Worm (Caenorhabditis elegans) whole organism, L3 larva: ENCODE measurements around the gene M05D6.5.

Experiments
- R02D3.7 ChIP-seq: fragments of 150-350 bp; optimal IDR thresholded peaks from 2 replicates; lab custom pipeline; 2014; ENCODE audit warnings: missing biosample characterization, missing genetic modification characterization
- ZK546.5 ChIP-seq: sonication (generic microtip); optimal IDR thresholded peaks from 2 replicates; lab custom pipeline; 2017; ENCODE audit warnings: missing biosample characterization, missing genetic modification characterization
- aly-2 ChIP-seq: fragments of 150-350 bp; optimal IDR thresholded peaks from 2 replicates; lab custom pipeline; 2014; ENCODE audit warnings: missing biosample characterization, missing genetic modification characterization
- ama-1 ChIP-seq: fragments of 150-350 bp; optimal IDR thresholded peaks from 2 replicates; lab custom pipeline; 2018
- ceh-16 ChIP-seq: sonication (generic microtip); optimal IDR thresholded peaks from 2 replicates; lab custom pipeline; 2017; ENCODE audit warnings: missing biosample characterization, missing genetic modification characterization
- ceh-28 ChIP-seq: fragments of 150-350 bp; optimal IDR thresholded peaks from 2 replicates; lab custom pipeline; 2014; ENCODE audit warnings: missing biosample characterization, missing genetic modification reagents, missing genetic modification characterization
- ceh-82 ChIP-seq: fragments of 150-350 bp; optimal IDR thresholded peaks from 2 replicates; lab custom pipeline; 2014; ENCODE audit warnings: missing biosample characterization, missing genetic modification characterization
- ceh-9 ChIP-seq: sonication (generic microtip); optimal IDR thresholded peaks from 2 replicates; lab custom pipeline; 2018; ENCODE audit warnings: missing biosample characterization, missing genetic modification characterization
- daf-12 ChIP-seq: fragments of 150-350 bp; optimal IDR thresholded peaks from 2 replicates; lab custom pipeline; 2014; ENCODE audit warnings: missing biosample characterization, missing genetic modification reagents, missing genetic modification characterization
- egl-27 ChIP-seq: sonication (generic microtip); optimal IDR thresholded peaks from 4 replicates; lab custom pipeline; 2017; ENCODE audit warnings: missing biosample characterization, missing genetic modification reagents, missing genetic modification characterization
- egl-5 ChIP-seq: fragments of 150-350 bp; optimal IDR thresholded peaks from 2 replicates; lab custom pipeline; 2017; ENCODE audit warnings: missing biosample characterization, missing genetic modification reagents, missing genetic modification characterization, inconsistent platforms
- elt-1 ChIP-seq: fragments of 150-350 bp; optimal IDR thresholded peaks from 2 replicates; lab custom pipeline; 2014; ENCODE audit warnings: missing biosample characterization, missing genetic modification characterization
- elt-2 ChIP-seq: sonication (generic microtip); optimal IDR thresholded peaks from 2 replicates; lab custom pipeline; 2016; ENCODE audit warnings: missing genetic modification reagents, mild to moderate bottlenecking, missing genetic modification characterization, missing compliant biosample characterization
- elt-3 ChIP-seq, 3 experiments: fragments of 150-350 bp in 1 of 3; sonication (generic microtip) in 2 of 3; optimal IDR thresholded peaks; 2 replicates in 2 of 3; 4 replicates in 1 of 3; lab custom pipeline; 2014 to 2017; ENCODE audit warnings: missing biosample characterization in 3 of 3, missing genetic modification characterization in 3 of 3
- eor-1 ChIP-seq, 2 experiments: fragments of 150-350 bp; optimal IDR thresholded peaks; 2 replicates each; lab custom pipeline; 2014 to 2018; ENCODE audit warnings: missing biosample characterization in 2 of 2, missing genetic modification characterization in 2 of 2
- fkh-10 ChIP-seq: sonication (generic microtip); optimal IDR thresholded peaks from 2 replicates; lab custom pipeline; 2017; ENCODE audit warnings: missing biosample characterization, missing genetic modification reagents, missing genetic modification characterization
- fkh-2 ChIP-seq: fragments of 150-350 bp; optimal IDR thresholded peaks from 2 replicates; lab custom pipeline; 2014; ENCODE audit warnings: missing biosample characterization, missing genetic modification reagents, missing genetic modification characterization
- fos-1 ChIP-seq: fragments of 150-350 bp; optimal IDR thresholded peaks from 2 replicates; lab custom pipeline; 2014; ENCODE audit warnings: missing biosample characterization, missing genetic modification characterization
- hmg-11 ChIP-seq: sonication (generic microtip); optimal IDR thresholded peaks from 2 replicates; lab custom pipeline; 2016; ENCODE audit warnings: missing genetic modification characterization, missing compliant biosample characterization
- jun-1 ChIP-seq: fragments of 150-350 bp; optimal IDR thresholded peaks from 2 replicates; lab custom pipeline; 2014; ENCODE audit warnings: missing biosample characterization, missing genetic modification reagents, missing genetic modification characterization
- lin-15B ChIP-seq: fragments of 150-350 bp; optimal IDR thresholded peaks from 2 replicates; lab custom pipeline; 2014; ENCODE audit warnings: missing biosample characterization, missing genetic modification characterization
- lin-39 ChIP-seq: fragments of 150-350 bp; optimal IDR thresholded peaks from 2 replicates; lab custom pipeline; 2018; ENCODE audit warnings: missing biosample characterization, missing genetic modification reagents, missing genetic modification characterization
- lsy-12 ChIP-seq: sonication (generic microtip); optimal IDR thresholded peaks from 2 replicates; lab custom pipeline; 2016; ENCODE audit warnings: mild to moderate bottlenecking, missing genetic modification characterization, missing compliant biosample characterization
- mdl-1 ChIP-seq: fragments of 150-350 bp; optimal IDR thresholded peaks from 2 replicates; lab custom pipeline; 2014; ENCODE audit warnings: missing biosample characterization, missing genetic modification characterization
- mml-1 ChIP-seq: fragments of 150-350 bp; sonication (generic microtip); optimal IDR thresholded peaks from 3 replicates; lab custom pipeline; 2014; ENCODE audit warnings: missing biosample characterization, missing genetic modification characterization
- nfya-1 ChIP-seq: sonication (generic microtip); optimal IDR thresholded peaks from 2 replicates; lab custom pipeline; 2017; ENCODE audit warnings: missing genetic modification characterization, mild to moderate bottlenecking, missing compliant biosample characterization, antibody characterized with exemption, moderate library complexity; ENCODE audit not compliant: insufficient read depth
- nhr-11 ChIP-seq: fragments of 150-350 bp; optimal IDR thresholded peaks from 2 replicates; lab custom pipeline; 2014; ENCODE audit warnings: missing biosample characterization, missing genetic modification characterization
- nhr-12 ChIP-seq: fragments of 150-350 bp; optimal IDR thresholded peaks from 2 replicates; lab custom pipeline; 2014; ENCODE audit warnings: missing biosample characterization, missing genetic modification characterization
- nhr-23 ChIP-seq: fragments of 150-350 bp; optimal IDR thresholded peaks from 2 replicates; lab custom pipeline; 2014; ENCODE audit warnings: missing biosample characterization, missing genetic modification reagents, missing genetic modification characterization
- nhr-237 ChIP-seq: fragments of 150-350 bp; optimal IDR thresholded peaks from 2 replicates; lab custom pipeline; 2014; ENCODE audit warnings: missing biosample characterization, missing genetic modification characterization
- nhr-25 ChIP-seq: sonication (generic microtip); optimal IDR thresholded peaks from 2 replicates; lab custom pipeline; 2017; ENCODE audit warnings: missing biosample characterization, missing genetic modification characterization
- nhr-28 ChIP-seq: fragments of 150-350 bp; optimal IDR thresholded peaks from 2 replicates; lab custom pipeline; 2014; ENCODE audit warnings: missing biosample characterization, missing genetic modification characterization
- nhr-43 ChIP-seq: sonication (generic microtip); optimal IDR thresholded peaks from 2 replicates; lab custom pipeline; 2016; ENCODE audit warnings: mild to moderate bottlenecking, missing genetic modification characterization, missing compliant biosample characterization; ENCODE audit not compliant: poor library complexity, severe bottlenecking
- nhr-67 ChIP-seq: fragments of 150-350 bp; optimal IDR thresholded peaks from 2 replicates; lab custom pipeline; 2014; ENCODE audit warnings: missing biosample characterization, missing genetic modification characterization
- nhr-76 ChIP-seq: fragments of 150-350 bp; sonication (generic microtip); optimal IDR thresholded peaks from 5 replicates; lab custom pipeline; 2014; ENCODE audit warnings: missing biosample characterization, missing genetic modification characterization
- nhr-77 ChIP-seq: fragments of 150-350 bp; optimal IDR thresholded peaks from 2 replicates; lab custom pipeline; 2014; ENCODE audit warnings: missing biosample characterization, missing genetic modification characterization
- pha-4 ChIP-seq: fragments of 150-350 bp; optimal IDR thresholded peaks from 2 replicates; lab custom pipeline; 2014; ENCODE audit warnings: missing biosample characterization, missing genetic modification reagents, missing genetic modification characterization
- pqm-1 ChIP-seq: fragments of 150-350 bp; optimal IDR thresholded peaks from 2 replicates; lab custom pipeline; 2017; ENCODE audit warnings: missing biosample characterization, missing genetic modification characterization, inconsistent platforms
- sea-2 ChIP-seq: fragments of 150-350 bp; sonication (generic microtip); optimal IDR thresholded peaks from 4 replicates; lab custom pipeline; 2014; ENCODE audit warnings: missing biosample characterization, missing genetic modification reagents, missing genetic modification characterization
- skn-1 ChIP-seq: fragments of 150-350 bp; optimal IDR thresholded peaks from 2 replicates; lab custom pipeline; 2014; ENCODE audit warnings: missing biosample characterization, missing genetic modification characterization
- tbx-2 ChIP-seq: sonication (generic microtip); optimal IDR thresholded peaks from 2 replicates; lab custom pipeline; 2016; ENCODE audit warnings: mild to moderate bottlenecking, missing genetic modification characterization, missing compliant biosample characterization
- unc-39 ChIP-seq: sonication (generic microtip); optimal IDR thresholded peaks from 4 replicates; lab custom pipeline; 2017; ENCODE audit warnings: missing biosample characterization, missing genetic modification characterization
- unc-62 ChIP-seq: fragments of 150-350 bp; sonication (generic microtip); optimal IDR thresholded peaks from 4 replicates; lab custom pipeline; 2014; ENCODE audit warnings: missing biosample characterization, missing genetic modification reagents, missing genetic modification characterization
- zag-1 ChIP-seq: fragments of 150-350 bp; optimal IDR thresholded peaks from 2 replicates; lab custom pipeline; 2014; ENCODE audit warnings: missing biosample characterization, missing genetic modification characterization
- ztf-11 ChIP-seq: fragments of 150-350 bp; optimal IDR thresholded peaks from 2 replicates; lab custom pipeline; 2014; ENCODE audit warnings: missing biosample characterization, missing genetic modification characterization
- ztf-4 ChIP-seq: fragments of 150-350 bp; optimal IDR thresholded peaks from 2 replicates; lab custom pipeline; 2014; ENCODE audit warnings: missing biosample characterization, missing genetic modification characterization

M05D6.5 gene

ce11 chrII:8464448-8464898 is 17.5 kb downstream of the M05D6.5 start, which contains the start of gene fars-3:
Gene fars-3, plus strand, starts transcription at chrII:8464848.
- TF ChIP-seq pqm-1 (no peak), skn-1 (no peak), nhr-28 (tag; lab: Kevin White, UChicago) (no peak), pha-4 (peak; percentile 56), nhr-23 (tag; lab: Kevin White, UChicago) (peak; percentile 52), mml-1 (tag; lab: Kevin White, UChicago) (no peak), lsy-12 (tag; lab: Kevin White, UChicago) (no peak), nhr-43 (tag; lab: Kevin White, UChicago) (peak; percentile 6), egl-27 (tag; lab: Kevin White, UChicago) (no peak), ztf-11 (tag; lab: Kevin White, UChicago) (no peak), elt-3 (tag; optimal IDR thresholded peaks at IDR 0.05; lab: Kevin White, UChicago) (no peak), nhr-67 (tag; lab: Kevin White, UChicago) (no peak), lin-39 (no peak), ztf-4 (tag; lab: Kevin White, UChicago) (no peak), nfya-1 (tag; lab: Kevin White, UChicago) (no peak), ceh-28 (tag; lab: Kevin White, UChicago) (no peak), eor-1 (tag; optimal IDR thresholded peaks at IDR 0.05; lab: Kevin White, UChicago) (no peak), unc-62 (GFP tag; lab: Kevin White, UChicago) (no peak), tbx-2 (no peak), nhr-12 (tag; lab: Kevin White, UChicago) (no peak), fkh-10 (GFP tag; lab: Kevin White, UChicago) (no peak), zag-1 (tag; lab: Kevin White, UChicago) (no peak), nhr-237 (no peak), hmg-11 (tag; lab: Kevin White, UChicago) (no peak), R02D3.7 (tag; lab: Kevin White, UChicago) (no peak), lin-15B (tag; lab: Kevin White, UChicago) (peak; percentile 8), ceh-82 (tag; lab: Kevin White, UChicago) (no peak), ama-1 (lab: Kevin White, UChicago) (no peak), nhr-11 (tag; lab: Kevin White, UChicago) (no peak), nhr-76 (no peak), sea-2 (GFP tag; lab: Kevin White, UChicago) (no peak), elt-2 (peak; percentile 22), ceh-16 (tag; lab: Kevin White, UChicago) (no peak), jun-1 (no peak), nhr-77 (no peak), fos-1 (no peak), elt-1 (no peak), mdl-1 (no peak), fkh-2 (tag; lab: Kevin White, UChicago) (no peak), nhr-25 (tag; lab: Kevin White, UChicago) (no peak), ceh-9 (tag; lab: Kevin White, UChicago) (no peak), egl-5 (tag; lab: Kevin White, UChicago) (no peak), daf-12 (tag; lab: Kevin White, UChicago) (no peak)

ce11 chrII:8457438-8457837 is 24.6 kb downstream of the M05D6.5 start, which contains the start of gene zyg-9:
Gene zyg-9, plus strand, starts transcription at chrII:8457818.
- TF ChIP-seq lin-39: peak; percentile 54
- no peak for TF ChIP-seq nhr-28 (tag; lab: Kevin White, UChicago)
- TF ChIP-seq nhr-76: no peak
- TF ChIP-seq R02D3.7 (tag; lab: Kevin White, UChicago): no peak
- TF ChIP-seq nhr-237: no peak
- peak; percentile 14 for TF ChIP-seq nhr-23 (tag; lab: Kevin White, UChicago)
- no peak for TF ChIP-seq elt-1
- no peak for TF ChIP-seq ztf-4 (tag; lab: Kevin White, UChicago)
- TF ChIP-seq unc-62 (GFP tag; lab: Kevin White, UChicago): no peak
- no peak for TF ChIP-seq eor-1 (tag; optimal IDR thresholded peaks at IDR 0.05; lab: Kevin White, UChicago)
- TF ChIP-seq aly-2 (tag; lab: Kevin White, UChicago): no peak
- no peak for TF ChIP-seq pqm-1
- no peak for TF ChIP-seq nhr-11 (tag; lab: Kevin White, UChicago)
- no peak for TF ChIP-seq mdl-1
- TF ChIP-seq elt-3 (tag; optimal IDR thresholded peaks at IDR 0.05; lab: Kevin White, UChicago): no peak
- no peak for TF ChIP-seq ZK546.5 (tag; lab: Kevin White, UChicago)
- no peak for TF ChIP-seq ceh-9 (tag; lab: Kevin White, UChicago)
- no peak for TF ChIP-seq daf-12 (tag; lab: Kevin White, UChicago)
- TF ChIP-seq ceh-16 (tag; lab: Kevin White, UChicago): no peak
- no peak for TF ChIP-seq fkh-10 (GFP tag; lab: Kevin White, UChicago)
- peak; percentile 32 for TF ChIP-seq ceh-28 (tag; lab: Kevin White, UChicago)
- TF ChIP-seq unc-39 (tag; lab: Kevin White, UChicago): no peak
- TF ChIP-seq pha-4: peak; percentile 20
- peak; percentile 33 for TF ChIP-seq hmg-11 (tag; lab: Kevin White, UChicago)
- TF ChIP-seq nfya-1 (tag; lab: Kevin White, UChicago): peak; percentile 39
- no peak for TF ChIP-seq lsy-12 (tag; lab: Kevin White, UChicago)
- TF ChIP-seq elt-2: no peak
- no peak for TF ChIP-seq nhr-43 (tag; lab: Kevin White, UChicago)
- TF ChIP-seq lin-15B (tag; lab: Kevin White, UChicago): peak; percentile 34
- TF ChIP-seq ceh-82 (tag; lab: Kevin White, UChicago): no peak
- TF ChIP-seq nhr-25 (tag; lab: Kevin White, UChicago): no peak
- no peak for TF ChIP-seq nhr-12 (tag; lab: Kevin White, UChicago)
- TF ChIP-seq fos-1: no peak
